Fruit fly (Drosophila melanogaster): ENCODE results near the gene Hsp67Bc.

Hsp67Bc gene

dm6 chr3L:9410754-9411423 is 38.6 kb upstream of the Hsp67Bc start, which contains the start of the genes CG4022 and Cpsf5 (continued):
- TF ChIP-seq CG12659 (GFP tag; optimal IDR thresholded peaks at IDR 0.05) (peak; percentile 91), unpg (GFP tag; optimal IDR thresholded peaks at IDR 0.05) (peak; percentile 87), pita (GFP tag; optimal IDR thresholded peaks at IDR 0.05) (no peak), ro (GFP tag; IDR thresholded peaks at IDR 0.05) (no peak), CG2202 (tag; optimal IDR thresholded peaks at IDR 0.05) (peak; percentile 69), ssp (GFP tag; IDR thresholded peaks at IDR 0.05) (peak; percentile 70), CG17912 (GFP tag; optimal IDR thresholded peaks at IDR 0.05) (peak; percentile 56), nom (GFP tag; optimal IDR thresholded peaks at IDR 0.05) (peak; percentile 28), Stat92E (GFP tag; optimal IDR thresholded peaks at IDR 0.05) (peak in 1 of 3 experiments; percentile 73), CG10543 (GFP tag; optimal IDR thresholded peaks at IDR 0.05) (peak; percentile 92), pzg (GFP tag; optimal IDR thresholded peaks at IDR 0.05) (peak; percentile 82), CG3838 (GFP tag; optimal IDR thresholded peaks at IDR 0.05) (peak; percentile 74), CG7745 (tag; optimal IDR thresholded peaks at IDR 0.05) (peak; percentile 99), H2.0 (GFP tag; IDR thresholded peaks at IDR 0.05) (peak; percentile 81), bigmax (GFP tag; optimal IDR thresholded peaks at IDR 0.05) (peak; percentile 34), Ssrp (tag; optimal IDR thresholded peaks at IDR 0.05) (peak; percentile 84), shn (GFP tag; optimal IDR thresholded peaks at IDR 0.05) (peak; percentile 44), sna (GFP tag; IDR thresholded peaks at IDR 0.05; ENCODE audit: partially characterized antibody) (no peak), gsb-n (tag; optimal IDR thresholded peaks at IDR 0.05) (peak; percentile 84), CG9817 (tag; optimal IDR thresholded peaks at IDR 0.05) (peak; percentile 90), lab (GFP tag; optimal IDR thresholded peaks at IDR 0.05) (peak; percentile 88), Usf (GFP tag; optimal IDR thresholded peaks at IDR 0.05) (peak; percentile 32), CG11695 (GFP tag; IDR thresholded peaks at IDR 0.05) (peak; percentile 73), salm (tag; optimal IDR thresholded peaks at IDR 0.05) (peak; percentile 43), CG4282 (GFP tag; optimal IDR thresholded peaks at IDR 0.05) (no peak), Sox102F (GFP tag; optimal IDR thresholded peaks at IDR 0.05) (peak; percentile 82), pho (GFP tag; optimal IDR thresholded peaks at IDR 0.05) (peak; percentile 67), BtbVII (GFP tag; optimal IDR thresholded peaks at IDR 0.05) (peak; percentile 47), mld (GFP tag; IDR thresholded peaks at IDR 0.05; ENCODE audit: partially characterized antibody) (no peak), CG11696 (GFP tag; IDR thresholded peaks at IDR 0.05) (peak; percentile 61), Hsf (GFP tag; optimal IDR thresholded peaks at IDR 0.05) (peak; percentile 85), pb (GFP tag; optimal IDR thresholded peaks at IDR 0.05) (peak; percentile 31), CG1529 (GFP tag; optimal IDR thresholded peaks at IDR 0.05) (peak; percentile 76), p53 (GFP tag; optimal IDR thresholded peaks at IDR 0.05) (no peak), CG34422 (GFP tag; IDR thresholded peaks at IDR 0.05) (peak; percentile 80), usp (GFP tag; optimal IDR thresholded peaks at IDR 0.05) (no peak), CTCF (GFP tag; optimal IDR thresholded peaks at IDR 0.05) (no peak), CG13123 (GFP tag; optimal IDR thresholded peaks at IDR 0.05) (peak; percentile 74), CG7786 (GFP tag; optimal IDR thresholded peaks at IDR 0.05) (peak; percentile 34), CG10654 (GFP tag; optimal IDR thresholded peaks at IDR 0.05) (peak; percentile 80), H15 (GFP tag; IDR thresholded peaks at IDR 0.05) (peak; percentile 69; the same call in 2 of the 3 replicates), lov (optimal IDR thresholded peaks at IDR 0.05) (no peak), lov (GFP tag; IDR thresholded peaks at IDR 0.05) (peak; percentile 71; the same call in 2 of the 3 replicates), onecut (GFP tag; IDR thresholded peaks at IDR 0.05) (peak; percentile 81), CG12104 (GFP tag; optimal IDR thresholded peaks at IDR 0.05) (peak; percentile 85), grn (GFP tag; optimal IDR thresholded peaks at IDR 0.05) (peak; percentile 35), NC2α (GFP tag; optimal IDR thresholded peaks at IDR 0.05) (no peak), CG30403 (GFP tag; optimal IDR thresholded peaks at IDR 0.05) (peak; percentile 90), Hmr (GFP tag; optimal IDR thresholded peaks at IDR 0.05) (peak; percentile 85), zfh2 (GFP tag; optimal IDR thresholded peaks at IDR 0.05) (peak; percentile 72), fru (optimal IDR thresholded peaks at IDR 0.05) (no peak)

All from whole organism, embryonic.